Fruit fly (Drosophila melanogaster) whole organism, embryonic: ENCODE measurements around the gene Cyp313a4.

ENCODE experiments used
- Aef1 ChIP-seq: fragments of 200-800 bp; sonication (Bioruptor generic); IDR thresholded peaks from 3 replicates; pipeline ENCODE4 v1.3.6; 2022; ENCODE audit warnings: missing biosample characterization, missing genetic modification characterization
- CG10209 ChIP-seq: fragments of 200-800 bp; sonication (Bioruptor generic); optimal IDR thresholded peaks from 3 replicates; lab custom pipeline; 2017; ENCODE audit warnings: missing biosample characterization, mild to moderate bottlenecking, missing genetic modification characterization, missing genetic modification reagents
- CG10274 ChIP-seq: fragments of 200-800 bp; sonication (Bioruptor generic); optimal IDR thresholded peaks from 3 replicates; lab custom pipeline; 2017; ENCODE audit warnings: missing biosample characterization, mild to moderate bottlenecking, missing genetic modification characterization
- CG12071 ChIP-seq: fragments of 200-800 bp; sonication (Bioruptor generic); optimal IDR thresholded peaks from 3 replicates; lab custom pipeline; 2018; ENCODE audit warnings: missing biosample characterization, mild to moderate bottlenecking, missing genetic modification characterization
- CG12299 ChIP-seq: fragments of 200-800 bp; sonication (Bioruptor generic); optimal IDR thresholded peaks from 2 replicates; lab custom pipeline; 2018; ENCODE audit warnings: missing biosample characterization, mild to moderate bottlenecking, missing genetic modification characterization
- CG14014 ChIP-seq: fragments of 200-800 bp; sonication (Bioruptor generic); IDR thresholded peaks from 2 replicates; pipeline ENCODE4 v1.3.6; 2022; ENCODE audit warnings: missing biosample characterization, missing genetic modification characterization
- CG14441 ChIP-seq: fragments of 200-800 bp; sonication (Bioruptor generic); IDR thresholded peaks from 2 replicates; pipeline ENCODE4 v1.3.6; 2022; ENCODE audit warnings: missing biosample characterization, missing genetic modification characterization
- CG15696 ChIP-seq: fragments of 200-800 bp; sonication (Bioruptor generic); optimal IDR thresholded peaks from 2 replicates; lab custom pipeline; 2019; ENCODE audit warnings: missing biosample characterization, mild to moderate bottlenecking, missing genetic modification characterization, moderate library complexity
- CG17829 ChIP-seq: fragments of 200-800 bp; optimal IDR thresholded peaks from 2 replicates; lab custom pipeline; 2019; ENCODE audit warnings: missing biosample characterization, mild to moderate bottlenecking, missing genetic modification characterization, moderate library complexity
- CG3163 ChIP-seq: fragments of 200-800 bp; sonication (Bioruptor generic); optimal IDR thresholded peaks from 3 replicates; lab custom pipeline; 2016; ENCODE audit warnings: missing biosample characterization, missing genetic modification characterization
- CG32532 ChIP-seq: fragments of 200-800 bp; sonication (Bioruptor generic); IDR thresholded peaks from 2 replicates; pipeline ENCODE4 v1.3.6; 2022; ENCODE audit warnings: missing biosample characterization, missing genetic modification characterization
- CG42726 ChIP-seq: fragments of 200-800 bp; sonication (Bioruptor generic); IDR thresholded peaks from 2 replicates; pipeline ENCODE4 v1.3.6; 2022; ENCODE audit warnings: missing biosample characterization, missing genetic modification characterization; ENCODE audit not compliant: partially characterized antibody
- CG4328 ChIP-seq: fragments of 200-800 bp; sonication (Bioruptor generic); optimal IDR thresholded peaks from 3 replicates; lab custom pipeline; 2017; ENCODE audit warnings: missing biosample characterization, missing genetic modification reagents, missing genetic modification characterization
- CG4730 ChIP-seq: fragments of 200-800 bp; sonication (Bioruptor generic); IDR thresholded peaks from 2 replicates; pipeline ENCODE4 v1.3.6; 2022; ENCODE audit warnings: missing biosample characterization, missing genetic modification characterization
- CG5180 ChIP-seq: fragments of 200-800 bp; sonication (Bioruptor generic); optimal IDR thresholded peaks from 3 replicates; lab custom pipeline; 2017; ENCODE audit warnings: missing biosample characterization, missing genetic modification characterization, mild to moderate bottlenecking, moderate library complexity, missing genetic modification reagents
- CG8281 ChIP-seq: fragments of 200-800 bp; sonication (Bioruptor generic); optimal IDR thresholded peaks from 2 replicates; lab custom pipeline; 2018; ENCODE audit warnings: missing biosample characterization, mild to moderate bottlenecking, missing genetic modification characterization, moderate library complexity
- CG8765 ChIP-seq: fragments of 200-800 bp; sonication (Bioruptor generic); IDR thresholded peaks from 2 replicates; pipeline ENCODE4 v1.3.6; 2022; ENCODE audit warnings: missing biosample characterization, missing genetic modification characterization
- CG9727 ChIP-seq: fragments of 200-800 bp; sonication (Bioruptor generic); optimal IDR thresholded peaks from 3 replicates; lab custom pipeline; 2017; ENCODE audit warnings: missing biosample characterization, mild to moderate bottlenecking, missing genetic modification characterization
- CTCF ChIP-seq: fragments of 200-800 bp; sonication (Bioruptor generic); optimal IDR thresholded peaks from 2 replicates; lab custom pipeline; 2017; ENCODE audit warnings: missing biosample characterization, mild to moderate bottlenecking, missing genetic modification characterization, moderate library complexity
- D ChIP-seq, 2 experiments: fragments of 200-800 bp in 1 of 2; fragments of >200 bp in 1 of 2; sonication (Bioruptor generic) in 1 of 2; optimal IDR thresholded peaks; 2 replicates in 1 of 2; 3 replicates in 1 of 2; lab custom pipeline; 2017; ENCODE audit warnings: mild to moderate bottlenecking in 1 of 2, missing biosample characterization in 1 of 2, missing genetic modification characterization in 1 of 2, missing genetic modification reagents in 1 of 2
- Dref ChIP-seq: fragments of 200-800 bp; sonication (Bioruptor generic); IDR thresholded peaks from 2 replicates; pipeline ENCODE4 v1.3.6; 2022; ENCODE audit warnings: missing biosample characterization, missing genetic modification characterization
- Drgx ChIP-seq: fragments of 200-800 bp; sonication (Bioruptor generic); IDR thresholded peaks from 2 replicates; pipeline ENCODE4 v1.3.6; 2022; ENCODE audit warnings: missing biosample characterization, missing genetic modification characterization
- Fer2 ChIP-seq: fragments of 200-800 bp; sonication (Bioruptor generic); optimal IDR thresholded peaks from 2 replicates; lab custom pipeline; 2018; ENCODE audit warnings: missing biosample characterization, mild to moderate bottlenecking, missing genetic modification characterization, moderate library complexity
- H2.0 ChIP-seq: fragments of 200-800 bp; sonication (Bioruptor generic); IDR thresholded peaks from 2 replicates; pipeline ENCODE4 v1.3.6; 2022; ENCODE audit warnings: missing biosample characterization, missing genetic modification characterization
- HLH54F ChIP-seq: fragments of 200-800 bp; sonication (Bioruptor generic); optimal IDR thresholded peaks from 3 replicates; lab custom pipeline; 2016; ENCODE audit warnings: missing biosample characterization, missing genetic modification characterization
- Hand ChIP-seq: fragments of 200-800 bp; sonication (Bioruptor generic); optimal IDR thresholded peaks from 2 replicates; lab custom pipeline; 2017; ENCODE audit warnings: mild to moderate bottlenecking, missing biosample characterization, missing genetic modification reagents, missing genetic modification characterization
- Lpt ChIP-seq: fragments of >200 bp; optimal IDR thresholded peaks from 2 replicates; lab custom pipeline; 2018; ENCODE audit warnings: missing biosample characterization, missing genetic modification characterization
- Med ChIP-seq: fragments of 200-800 bp; sonication (Bioruptor generic); peaks from one replicate; lab custom pipeline; 2016; ENCODE audit warnings: missing biosample characterization, missing genetic modification characterization, mild to moderate bottlenecking, inconsistent platforms, moderate library complexity
- NfI ChIP-seq: fragments of 200-800 bp; sonication (Bioruptor generic); optimal IDR thresholded peaks from 3 replicates; lab custom pipeline; 2018; ENCODE audit warnings: missing biosample characterization, mild to moderate bottlenecking, missing genetic modification characterization, moderate library complexity
- Xbp1 ChIP-seq: fragments of 200-800 bp; sonication (Bioruptor generic); optimal IDR thresholded peaks from 3 replicates; lab custom pipeline; 2016; ENCODE audit warnings: missing biosample characterization, mild to moderate bottlenecking, missing genetic modification characterization
- aop ChIP-seq: fragments of 200-800 bp; sonication (Bioruptor generic); IDR thresholded peaks from 2 replicates; pipeline ENCODE4 v1.3.6; 2022; ENCODE audit warnings: missing biosample characterization, missing genetic modification characterization
- bcd ChIP-seq: fragments of 200-800 bp; sonication (Bioruptor generic); optimal IDR thresholded peaks from 2 replicates; lab custom pipeline; 2017; ENCODE audit warnings: missing biosample characterization, mild to moderate bottlenecking, missing genetic modification characterization
- bigmax ChIP-seq: fragments of 200-800 bp; sonication (Bioruptor generic); optimal IDR thresholded peaks from 2 replicates; lab custom pipeline; 2018; ENCODE audit warnings: missing biosample characterization, mild to moderate bottlenecking, missing genetic modification characterization
- bsh ChIP-seq, 2 experiments: fragments of 200-800 bp; sonication (Bioruptor generic); optimal IDR thresholded peaks; 2 replicates each; lab custom pipeline; 2017 to 2018; ENCODE audit warnings: mild to moderate bottlenecking in 2 of 2, missing biosample characterization in 2 of 2, missing genetic modification characterization in 2 of 2, moderate library complexity in 1 of 2
- croc ChIP-seq: fragments of 200-800 bp; sonication (Bioruptor generic); conservative IDR thresholded peaks from 3 replicates; pipeline ENCODE4 v1.3.6; 2022; ENCODE audit warnings: missing biosample characterization, missing genetic modification characterization
- crp ChIP-seq, 2 experiments: fragments of 200-800 bp; sonication (Bioruptor generic); optimal IDR thresholded peaks; 2 replicates in 1 of 2; 3 replicates in 1 of 2; lab custom pipeline; 2017; ENCODE audit warnings: missing biosample characterization in 2 of 2, missing genetic modification characterization in 2 of 2, mild to moderate bottlenecking in 1 of 2, moderate library complexity in 1 of 2
- da ChIP-seq: fragments of 200-800 bp; sonication (Bioruptor generic); optimal IDR thresholded peaks from 2 replicates; lab custom pipeline; 2016; ENCODE audit warnings: missing biosample characterization, missing genetic modification characterization
- dan ChIP-seq: fragments of 200-800 bp; sonication (Bioruptor generic); IDR thresholded peaks from 2 replicates; pipeline ENCODE4 v1.3.6; 2022; ENCODE audit warnings: missing biosample characterization, missing genetic modification characterization
- gfzf ChIP-seq: fragments of 200-800 bp; sonication (Bioruptor generic); optimal IDR thresholded peaks from 2 replicates; lab custom pipeline; 2016; ENCODE audit warnings: missing biosample characterization, mild to moderate bottlenecking, missing genetic modification characterization, moderate library complexity
- hth ChIP-seq: fragments of >200 bp; optimal IDR thresholded peaks from 2 replicates; lab custom pipeline; 2017; ENCODE audit warnings: inconsistent platforms
- jigr1 ChIP-seq: fragments of 200-800 bp; sonication (Bioruptor generic); IDR thresholded peaks from 3 replicates; pipeline ENCODE4 v1.3.6; 2022; ENCODE audit warnings: missing biosample characterization, missing genetic modification characterization
- jumu ChIP-seq: fragments of 200-800 bp; sonication (Bioruptor generic); optimal IDR thresholded peaks from 3 replicates; lab custom pipeline; 2016; ENCODE audit warnings: missing biosample characterization, missing genetic modification characterization
- ken ChIP-seq: fragments of 200-800 bp; sonication (Bioruptor generic); IDR thresholded peaks from 3 replicates; pipeline ENCODE4 v1.3.6; 2022; ENCODE audit warnings: missing biosample characterization, missing genetic modification characterization
- knrl ChIP-seq: fragments of 200-800 bp; sonication (Bioruptor generic); IDR thresholded peaks from 3 replicates; pipeline ENCODE4 v1.3.6; 2022; ENCODE audit warnings: missing biosample characterization, missing genetic modification characterization; ENCODE audit not compliant: partially characterized antibody
- luna ChIP-seq: fragments of 200-800 bp; sonication (Bioruptor generic); optimal IDR thresholded peaks from 2 replicates; lab custom pipeline; 2016; ENCODE audit warnings: missing biosample characterization, missing genetic modification characterization
- maf-S ChIP-seq: fragments of 200-800 bp; sonication (Bioruptor generic); optimal IDR thresholded peaks from 2 replicates; lab custom pipeline; 2016; ENCODE audit warnings: missing biosample characterization, missing genetic modification characterization
- mam ChIP-seq: fragments of 200-800 bp; sonication (Bioruptor generic); optimal IDR thresholded peaks from 3 replicates; lab custom pipeline; 2016; ENCODE audit warnings: missing biosample characterization, missing genetic modification characterization
- pfk ChIP-seq: fragments of 200-800 bp; sonication (Bioruptor generic); optimal IDR thresholded peaks from 2 replicates; lab custom pipeline; 2018; ENCODE audit warnings: missing biosample characterization, mild to moderate bottlenecking, missing genetic modification characterization, moderate library complexity
- tin ChIP-seq: fragments of 200-800 bp; sonication (Bioruptor generic); optimal IDR thresholded peaks from 3 replicates; lab custom pipeline; 2016; ENCODE audit warnings: missing biosample characterization, missing genetic modification characterization
- tll ChIP-seq, 2 experiments: fragments of 200-800 bp in 1 of 2; fragments of >200 bp in 1 of 2; sonication (Bioruptor generic) in 1 of 2; optimal IDR thresholded peaks; 2 replicates each; lab custom pipeline; 2017 to 2019; ENCODE audit warnings: missing biosample characterization in 2 of 2, missing genetic modification characterization in 2 of 2, mild to moderate bottlenecking in 1 of 2, moderate library complexity in 1 of 2
- trem ChIP-seq: fragments of 200-800 bp; optimal IDR thresholded peaks from 3 replicates; lab custom pipeline; 2019; ENCODE audit warnings: missing biosample characterization, mild to moderate bottlenecking, missing genetic modification characterization, moderate library complexity

Cyp313a4 gene

DNA sequence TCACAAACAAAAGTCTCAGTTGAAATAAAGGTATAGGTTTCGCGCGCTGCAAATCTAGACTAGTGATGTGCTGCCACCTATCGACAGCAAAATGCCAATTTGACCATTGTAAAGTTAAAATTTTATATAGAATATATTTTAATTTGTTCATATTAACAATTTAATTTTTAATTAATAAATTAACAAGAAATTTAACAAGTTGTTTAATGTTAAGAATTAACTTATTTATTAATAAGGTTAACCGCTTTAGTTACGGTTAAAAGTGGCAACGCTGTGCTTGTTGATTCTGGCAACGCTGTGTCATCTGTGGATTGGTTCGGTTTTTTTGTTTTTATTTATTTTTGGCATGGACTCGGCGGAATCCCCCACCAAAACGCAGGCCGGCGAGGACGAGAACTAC, 50.8 kb downstream of the Cyp313a4 start, which contains the start of gene Not10 (continued):
- TF ChIP-seq CG8281 (tag; lab: Kevin White, UChicago) (no peak), H2.0 (GFP tag; lab: Robert Waterston, UW) (no peak), tll (GFP tag; optimal IDR thresholded peaks at IDR 0.05; lab: Kevin White, UChicago) (no peak), CG14014 (GFP tag; lab: Robert Waterston, UW) (0 out of 2 replicates have a peak, but pooled peaks have one; percentile 9), hth (lab: Kevin White, UChicago) (no peak), Hand (no peak), luna (GFP tag; lab: Kevin White, UChicago) (no peak), CG10274 (GFP tag; lab: Kevin White, UChicago) (no peak), CG10209 (GFP tag; lab: Kevin White, UChicago) (peak; percentile 30), CG4328 (peak; percentile 36), trem (tag; lab: Kevin White, UChicago) (peak; percentile 73), CG5180 (no peak), CG12299 (tag; lab: Kevin White, UChicago) (peak; percentile 65), Lpt (GFP tag; lab: Kevin White, UChicago) (no peak), D (optimal IDR thresholded peaks at IDR 0.05; lab: Kevin White, UChicago) (no peak), D (GFP tag; optimal IDR thresholded peaks at IDR 0.05; lab: Kevin White, UChicago) (no peak), jumu (GFP tag; lab: Kevin White, UChicago) (no peak), HLH54F (no peak), ken (GFP tag; lab: Robert Waterston, UW) (no peak), Xbp1 (peak; percentile 35), jigr1 (GFP tag; lab: Robert Waterston, UW) (no peak), bigmax (GFP tag; lab: Kevin White, UChicago) (peak; percentile 70), CG42726 (GFP tag; lab: Robert Waterston, UW) (no peak), tin (GFP tag; lab: Kevin White, UChicago) (no peak), crp (GFP tag; optimal IDR thresholded peaks at IDR 0.05; lab: Kevin White, UChicago) (peak in 1 of 2 experiments; percentile 8), CG9727 (GFP tag; lab: Kevin White, UChicago) (no peak), CG17829 (tag; lab: Kevin White, UChicago) (peak; percentile 62), CG32532 (peak; percentile 52; the same call in 1 of the 2 replicates), maf-S (GFP tag; lab: Kevin White, UChicago) (no peak), CG12071 (GFP tag; lab: Kevin White, UChicago) (no peak), CG14441 (GFP tag; lab: Robert Waterston, UW) (no peak), CG3163 (GFP tag; lab: Kevin White, UChicago) (no peak), bsh (GFP tag; optimal IDR thresholded peaks at IDR 0.05; lab: Kevin White, UChicago) (peak in 1 of 2 experiments; percentile 29), CTCF (GFP tag; lab: Kevin White, UChicago) (peak; percentile 85), Fer2 (tag; lab: Kevin White, UChicago) (peak; percentile 54), aop (GFP tag; lab: Robert Waterston, UW) (no peak), Med (peak; percentile 46), Aef1 (GFP tag; lab: Robert Waterston, UW) (no peak), CG4730 (GFP tag; lab: Robert Waterston, UW) (no peak), Dref (GFP tag; lab: Robert Waterston, UW) (0 out of 2 replicates have a peak, but pooled peaks have one; percentile 31), da (GFP tag; lab: Kevin White, UChicago) (no peak), Drgx (GFP tag; lab: Robert Waterston, UW) (no peak), gfzf (GFP tag; lab: Kevin White, UChicago) (no peak), knrl (GFP tag; lab: Robert Waterston, UW) (peak; percentile 75), dan (no peak), bcd (peak; percentile 23), pfk (GFP tag; lab: Kevin White, UChicago) (no peak), CG15696 (tag; lab: Kevin White, UChicago) (peak; percentile 60), CG8765 (GFP tag; lab: Robert Waterston, UW) (no peak), NfI (GFP tag; lab: Kevin White, UChicago) (peak; percentile 48), croc (GFP tag; lab: Robert Waterston, UW) (no peak), mam (GFP tag; lab: Kevin White, UChicago) (no peak)
